Fruit fly (Drosophila melanogaster) whole organism, embryonic: ENCODE measurements around the gene CG43347.

ENCODE experiments used
- C15 ChIP-seq: fragments of 200-800 bp; sonication (Bioruptor generic); IDR thresholded peaks from 3 replicates; pipeline ENCODE4 v1.3.6; 2022; ENCODE audit warnings: missing biosample characterization, missing genetic modification characterization
- CG12299 ChIP-seq: fragments of 200-800 bp; sonication (Bioruptor generic); optimal IDR thresholded peaks from 2 replicates; lab custom pipeline; 2018; ENCODE audit warnings: missing biosample characterization, mild to moderate bottlenecking, missing genetic modification characterization
- CG12769 ChIP-seq: fragments of 200-800 bp; sonication (Bioruptor generic); optimal IDR thresholded peaks from 2 replicates; lab custom pipeline; 2019; ENCODE audit warnings: missing biosample characterization, mild to moderate bottlenecking, missing genetic modification characterization, moderate library complexity
- CG14014 ChIP-seq: fragments of 200-800 bp; sonication (Bioruptor generic); IDR thresholded peaks from 2 replicates; pipeline ENCODE4 v1.3.6; 2022; ENCODE audit warnings: missing biosample characterization, missing genetic modification characterization
- CG30431 ChIP-seq: fragments of 200-800 bp; sonication (Bioruptor generic); optimal IDR thresholded peaks from 2 replicates; lab custom pipeline; 2017; ENCODE audit warnings: missing biosample characterization, missing genetic modification characterization
- CG6683 ChIP-seq: fragments of 200-800 bp; sonication (Bioruptor generic); optimal IDR thresholded peaks from 2 replicates; lab custom pipeline; 2017; ENCODE audit warnings: missing biosample characterization, mild to moderate bottlenecking, missing genetic modification characterization, missing genetic modification reagents
- CG7987 ChIP-seq: fragments of 200-800 bp; sonication (Bioruptor generic); optimal IDR thresholded peaks from 2 replicates; lab custom pipeline; 2018; ENCODE audit warnings: missing biosample characterization, mild to moderate bottlenecking, missing genetic modification characterization, moderate library complexity
- CG8281 ChIP-seq: fragments of 200-800 bp; sonication (Bioruptor generic); optimal IDR thresholded peaks from 2 replicates; lab custom pipeline; 2018; ENCODE audit warnings: missing biosample characterization, mild to moderate bottlenecking, missing genetic modification characterization, moderate library complexity
- Xrp1 ChIP-seq: fragments of 200-800 bp; sonication (Bioruptor generic); IDR thresholded peaks from 2 replicates; pipeline ENCODE4 v1.3.6; 2022; ENCODE audit warnings: missing biosample characterization, missing genetic modification characterization
- gem ChIP-seq: fragments of 200-800 bp; sonication (Bioruptor generic); optimal IDR thresholded peaks from 2 replicates; lab custom pipeline; 2019; ENCODE audit warnings: missing biosample characterization, mild to moderate bottlenecking, missing genetic modification characterization, moderate library complexity
- sens-2 ChIP-seq: fragments of 200-800 bp; sonication (Bioruptor generic); IDR thresholded peaks from 2 replicates; pipeline ENCODE4 v1.3.6; 2022; ENCODE audit warnings: missing biosample characterization, missing genetic modification characterization

DNA sequence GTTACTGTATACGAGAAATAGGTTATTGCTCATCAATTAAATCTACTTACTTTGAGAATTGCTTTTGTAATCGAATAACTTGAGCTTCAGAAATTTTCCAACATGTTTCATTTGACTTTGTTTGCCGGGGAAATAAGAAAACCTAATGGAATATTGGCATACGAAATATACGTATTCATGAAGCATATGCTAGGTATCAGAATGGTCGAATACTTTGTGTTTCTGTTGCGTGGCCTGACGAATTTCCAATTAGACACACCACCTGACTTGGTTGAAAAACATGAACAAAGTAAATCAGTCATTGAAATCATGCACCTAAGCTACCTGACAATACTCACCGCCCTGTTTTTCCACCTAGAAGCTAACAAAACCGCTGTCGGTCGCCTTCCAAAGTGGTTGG is 37.4 kb upstream of the CG43347 start, which contains the start of gene CG2111:
- TF ChIP-seq CG12769 (no peak), CG30431 (GFP tag; lab: Kevin White, UChicago) (no peak), CG6683 (GFP tag; lab: Kevin White, UChicago) (no peak), sens-2 (GFP tag; lab: Robert Waterston, UW) (no peak), gem (tag; lab: Kevin White, UChicago) (no peak), CG8281 (tag; lab: Kevin White, UChicago) (no peak), C15 (GFP tag; lab: Robert Waterston, UW) (no peak), Xrp1 (GFP tag; lab: Robert Waterston, UW) (no peak), CG12299 (tag; lab: Kevin White, UChicago) (no peak), CG7987 (no peak), CG14014 (no peak)
